Fruit fly (Drosophila melanogaster) whole organism, embryonic: ENCODE data around the gene MtnF.
A peak's percentile ranks its signal among the peaks of the same experiment; 100 is the strongest.

Source experiments
- Abd-B ChIP-seq: fragments of 200-800 bp; sonication (Bioruptor generic); optimal IDR thresholded peaks from 2 replicates; lab custom pipeline; 2018; ENCODE audit warnings: missing biosample characterization, mild to moderate bottlenecking, missing genetic modification characterization, moderate library complexity
- Asciz ChIP-seq: fragments of 200-800 bp; sonication (Bioruptor generic); optimal IDR thresholded peaks from 2 replicates; lab custom pipeline; 2017; ENCODE audit warnings: missing biosample characterization, mild to moderate bottlenecking, missing genetic modification characterization, missing genetic modification reagents
- Awh ChIP-seq: fragments of 200-800 bp; sonication (Bioruptor generic); IDR thresholded peaks from 2 replicates; pipeline ENCODE4, ENCODE4 v1.3.6; 2022; ENCODE audit warnings: missing biosample characterization, missing genetic modification characterization
- CG10267 ChIP-seq: fragments of 200-800 bp; sonication (Bioruptor generic); optimal IDR thresholded peaks from 2 replicates; lab custom pipeline; 2018; ENCODE audit warnings: missing biosample characterization, mild to moderate bottlenecking, missing genetic modification characterization, moderate library complexity
- CG10462 ChIP-seq: fragments of 200-800 bp; sonication (Bioruptor generic); optimal IDR thresholded peaks from 2 replicates; lab custom pipeline; 2016; ENCODE audit warnings: missing biosample characterization, missing genetic modification characterization
- CG11093 ChIP-seq: fragments of 200-800 bp; sonication (Bioruptor generic); IDR thresholded peaks from 3 replicates; pipeline ENCODE4 v1.3.6; 2022; ENCODE audit warnings: missing biosample characterization, missing genetic modification characterization
- CG13775 ChIP-seq: fragments of 200-800 bp; sonication (Bioruptor generic); optimal IDR thresholded peaks from 3 replicates; lab custom pipeline; 2017; ENCODE audit warnings: missing biosample characterization, mild to moderate bottlenecking, missing genetic modification characterization
- CG14860 ChIP-seq: fragments of 200-800 bp; sonication (Bioruptor generic); IDR thresholded peaks from 3 replicates; pipeline ENCODE4 v1.3.6; 2022; ENCODE audit warnings: missing biosample characterization, missing genetic modification characterization; ENCODE audit not compliant: partially characterized antibody
- CG15479 ChIP-seq: fragments of 200-800 bp; sonication (Bioruptor generic); optimal IDR thresholded peaks from 3 replicates; lab custom pipeline; 2019; ENCODE audit warnings: missing biosample characterization, mild to moderate bottlenecking, missing genetic modification characterization, moderate library complexity
- CG15514 ChIP-seq: fragments of 200-800 bp; sonication (Bioruptor generic); optimal IDR thresholded peaks from 3 replicates; lab custom pipeline; 2017; ENCODE audit warnings: missing biosample characterization, missing genetic modification characterization, mild to moderate bottlenecking, moderate library complexity, missing genetic modification reagents
- CG16779 ChIP-seq: fragments of 200-800 bp; sonication (Bioruptor generic); IDR thresholded peaks from 2 replicates; pipeline ENCODE4 v1.3.6; 2022; ENCODE audit warnings: missing biosample characterization, missing genetic modification characterization
- CG17186 ChIP-seq: fragments of 200-800 bp; sonication (Bioruptor generic); optimal IDR thresholded peaks from 3 replicates; lab custom pipeline; 2017; ENCODE audit warnings: missing biosample characterization, missing genetic modification reagents, missing genetic modification characterization
- CG1832 ChIP-seq: fragments of 200-800 bp; sonication (Bioruptor generic); optimal IDR thresholded peaks from 2 replicates; lab custom pipeline; 2017; ENCODE audit warnings: missing biosample characterization, mild to moderate bottlenecking, missing genetic modification characterization, inconsistent platforms
- CG18764 ChIP-seq: fragments of 200-800 bp; sonication (Bioruptor generic); optimal IDR thresholded peaks from 3 replicates; lab custom pipeline; 2016; ENCODE audit warnings: missing biosample characterization, missing genetic modification characterization
- CG2678 ChIP-seq: fragments of 200-800 bp; sonication (Bioruptor generic); optimal IDR thresholded peaks from 3 replicates; lab custom pipeline; 2019; ENCODE audit warnings: missing biosample characterization, mild to moderate bottlenecking, missing genetic modification characterization, moderate library complexity
- CG31365 ChIP-seq: fragments of 200-800 bp; sonication (Bioruptor generic); optimal IDR thresholded peaks from 2 replicates; lab custom pipeline; 2018; ENCODE audit warnings: missing biosample characterization, mild to moderate bottlenecking, missing genetic modification characterization
- CG34224 ChIP-seq: fragments of 200-800 bp; sonication (Bioruptor generic); IDR thresholded peaks from 3 replicates; pipeline ENCODE4 v1.3.6; 2022; ENCODE audit warnings: missing biosample characterization, missing genetic modification characterization; ENCODE audit not compliant: partially characterized antibody
- CG4360 ChIP-seq: fragments of 200-800 bp; sonication (Bioruptor generic); IDR thresholded peaks from 2 replicates; pipeline ENCODE4 v1.3.6; 2022; ENCODE audit warnings: missing biosample characterization, missing genetic modification characterization
- CG4730 ChIP-seq: fragments of 200-800 bp; sonication (Bioruptor generic); IDR thresholded peaks from 2 replicates; pipeline ENCODE4 v1.3.6; 2022; ENCODE audit warnings: missing biosample characterization, missing genetic modification characterization
- CG5953 ChIP-seq: fragments of 200-800 bp; sonication (Bioruptor generic); IDR thresholded peaks from 2 replicates; pipeline ENCODE4 v1.3.6; 2022; ENCODE audit warnings: missing biosample characterization, missing genetic modification characterization
- CG6813 ChIP-seq: fragments of 200-800 bp; sonication (Bioruptor generic); optimal IDR thresholded peaks from 2 replicates; lab custom pipeline; 2017; ENCODE audit warnings: missing biosample characterization, missing genetic modification characterization, mild to moderate bottlenecking, moderate library complexity, missing genetic modification reagents
- CG7745 ChIP-seq: fragments of 200-800 bp; sonication (Bioruptor generic); optimal IDR thresholded peaks from 2 replicates; lab custom pipeline; 2018; ENCODE audit warnings: missing biosample characterization, mild to moderate bottlenecking, missing genetic modification characterization, moderate library complexity
- CG7839 ChIP-seq: fragments of 200-800 bp; sonication (Bioruptor generic); optimal IDR thresholded peaks from 3 replicates; lab custom pipeline; 2018; ENCODE audit warnings: missing biosample characterization, mild to moderate bottlenecking, missing genetic modification characterization, moderate library complexity
- CG9215 ChIP-seq: fragments of 200-800 bp; sonication (Bioruptor generic); IDR thresholded peaks from 2 replicates; pipeline ENCODE4 v1.3.6; 2022; ENCODE audit warnings: missing biosample characterization, missing genetic modification characterization
- CTCF ChIP-seq: fragments of 200-800 bp; sonication (Bioruptor generic); optimal IDR thresholded peaks from 2 replicates; lab custom pipeline; 2017; ENCODE audit warnings: missing biosample characterization, mild to moderate bottlenecking, missing genetic modification characterization, moderate library complexity
- Camta ChIP-seq: fragments of 200-800 bp; sonication (Bioruptor generic); optimal IDR thresholded peaks from 2 replicates; lab custom pipeline; 2016; ENCODE audit warnings: missing biosample characterization, missing genetic modification characterization
- Chrac-16 ChIP-seq: fragments of 200-800 bp; sonication (Bioruptor generic); optimal IDR thresholded peaks from 3 replicates; lab custom pipeline; 2016; ENCODE audit warnings: missing biosample characterization, missing genetic modification characterization
- Dref ChIP-seq: fragments of 200-800 bp; sonication (Bioruptor generic); IDR thresholded peaks from 2 replicates; pipeline ENCODE4 v1.3.6; 2022; ENCODE audit warnings: missing biosample characterization, missing genetic modification characterization
- Ets65A ChIP-seq: fragments of 200-800 bp; sonication (Bioruptor generic); peaks from one replicate; lab custom pipeline; 2016; ENCODE audit warnings: missing biosample characterization, missing genetic modification characterization
- Fer2 ChIP-seq: fragments of 200-800 bp; sonication (Bioruptor generic); optimal IDR thresholded peaks from 2 replicates; lab custom pipeline; 2018; ENCODE audit warnings: missing biosample characterization, mild to moderate bottlenecking, missing genetic modification characterization, moderate library complexity
- Gsc ChIP-seq: fragments of 200-800 bp; sonication (Bioruptor generic); IDR thresholded peaks from 2 replicates; pipeline ENCODE4 v1.3.6; 2022; ENCODE audit warnings: missing biosample characterization, missing genetic modification characterization
- Ptx1 ChIP-seq: fragments of 200-800 bp; sonication (Bioruptor generic); IDR thresholded peaks from 2 replicates; pipeline ENCODE4 v1.3.6; 2022; ENCODE audit warnings: missing biosample characterization, missing genetic modification characterization
- bigmax ChIP-seq: fragments of 200-800 bp; sonication (Bioruptor generic); optimal IDR thresholded peaks from 2 replicates; lab custom pipeline; 2018; ENCODE audit warnings: missing biosample characterization, mild to moderate bottlenecking, missing genetic modification characterization
- btn ChIP-seq: fragments of 200-800 bp; sonication (Bioruptor generic); optimal IDR thresholded peaks from 2 replicates; lab custom pipeline; 2016; ENCODE audit warnings: missing biosample characterization, missing genetic modification characterization
- cas ChIP-seq: fragments of 200-800 bp; sonication (Bioruptor generic); IDR thresholded peaks from 2 replicates; pipeline ENCODE4 v1.3.6; 2022; ENCODE audit warnings: missing biosample characterization, missing genetic modification characterization
- cato ChIP-seq: fragments of 200-800 bp; sonication (Bioruptor generic); optimal IDR thresholded peaks from 2 replicates; lab custom pipeline; 2016; ENCODE audit warnings: missing biosample characterization, missing genetic modification characterization, borderline replicate concordance
- dati ChIP-seq: fragments of 200-800 bp; sonication (Bioruptor generic); IDR thresholded peaks from 2 replicates; pipeline ENCODE4 v1.3.6; 2022; ENCODE audit warnings: missing biosample characterization, missing genetic modification characterization
- dimm ChIP-seq: fragments of 200-800 bp; sonication (Bioruptor generic); IDR thresholded peaks from 2 replicates; pipeline ENCODE4 v1.3.6; 2022; ENCODE audit warnings: missing biosample characterization, missing genetic modification characterization
- eve ChIP-seq, 2 experiments: fragments of >200 bp; optimal IDR thresholded peaks; 2 replicates each; lab custom pipeline; 2017; ENCODE audit warnings: missing biosample characterization in 2 of 2, missing genetic modification characterization in 2 of 2
- eyg ChIP-seq: fragments of 200-800 bp; sonication (Bioruptor generic); optimal IDR thresholded peaks from 3 replicates; lab custom pipeline; 2016; ENCODE audit warnings: missing biosample characterization, missing genetic modification characterization
- gro ChIP-seq: fragments of 200-800 bp; sonication (Bioruptor generic); optimal IDR thresholded peaks from 2 replicates; lab custom pipeline; 2016; ENCODE audit warnings: missing biosample characterization, missing genetic modification characterization
- hbn ChIP-seq: fragments of 200-800 bp; sonication (Bioruptor generic); IDR thresholded peaks from 2 replicates; pipeline ENCODE4 v1.3.6; 2022; ENCODE audit warnings: missing biosample characterization, missing genetic modification characterization; ENCODE audit not compliant: partially characterized antibody
- jing ChIP-seq: fragments of 200-800 bp; sonication (Bioruptor generic); optimal IDR thresholded peaks from 2 replicates; lab custom pipeline; 2018; ENCODE audit warnings: missing biosample characterization, mild to moderate bottlenecking, missing genetic modification characterization
- kay ChIP-seq: fragments of 200-800 bp; sonication (Bioruptor generic); optimal IDR thresholded peaks from 2 replicates; lab custom pipeline; 2016; ENCODE audit warnings: missing biosample characterization, missing genetic modification characterization
- lmd ChIP-seq: fragments of 200-800 bp; sonication (Bioruptor generic); IDR thresholded peaks from 2 replicates; pipeline ENCODE4 v1.3.6; 2022; ENCODE audit warnings: missing biosample characterization, missing genetic modification characterization
- pb ChIP-seq: fragments of 200-800 bp; sonication (Bioruptor generic); optimal IDR thresholded peaks from 3 replicates; lab custom pipeline; 2016; ENCODE audit warnings: missing biosample characterization, missing genetic modification characterization
- row ChIP-seq: fragments of 200-800 bp; sonication (Bioruptor generic); IDR thresholded peaks from 3 replicates; pipeline ENCODE4 v1.3.6; 2022; ENCODE audit warnings: missing biosample characterization, missing genetic modification characterization
- sd ChIP-seq: fragments of 200-800 bp; sonication (Bioruptor generic); optimal IDR thresholded peaks from 3 replicates; lab custom pipeline; 2018; ENCODE audit warnings: missing biosample characterization, mild to moderate bottlenecking, missing genetic modification characterization, moderate library complexity
- so ChIP-seq: fragments of 200-800 bp; sonication (Bioruptor generic); IDR thresholded peaks from 3 replicates; pipeline ENCODE4 v1.3.6; 2022; ENCODE audit warnings: missing biosample characterization, missing genetic modification characterization
- stwl ChIP-seq: fragments of 200-800 bp; sonication (Bioruptor generic); optimal IDR thresholded peaks from 3 replicates; lab custom pipeline; 2018; ENCODE audit warnings: missing biosample characterization, mild to moderate bottlenecking, missing genetic modification characterization, moderate library complexity
- trem ChIP-seq: fragments of 200-800 bp; optimal IDR thresholded peaks from 3 replicates; lab custom pipeline; 2019; ENCODE audit warnings: missing biosample characterization, mild to moderate bottlenecking, missing genetic modification characterization, moderate library complexity
- zen ChIP-seq: fragments of 200-800 bp; sonication (Bioruptor generic); optimal IDR thresholded peaks from 3 replicates; lab custom pipeline; 2018; ENCODE audit warnings: missing biosample characterization, mild to moderate bottlenecking, missing genetic modification characterization, moderate library complexity
- zf30C ChIP-seq: fragments of 200-800 bp; sonication (Bioruptor generic); optimal IDR thresholded peaks from 3 replicates; lab custom pipeline; 2018; ENCODE audit warnings: missing biosample characterization, mild to moderate bottlenecking, missing genetic modification characterization

The MtnF gene

dm6 chr3R:24586453-24586886 is 48.5 kb downstream of the MtnF start (continued):
- TF ChIP-seq Asciz (GFP tag; lab: Kevin White, UChicago) (no peak), CG7745 (tag; lab: Kevin White, UChicago) (no peak), Abd-B (GFP tag; lab: Kevin White, UChicago) (no peak), CG31365 (no peak), Ets65A (GFP tag; lab: Kevin White, UChicago) (peak; percentile 22), CG9215 (no peak), Camta (GFP tag; lab: Kevin White, UChicago) (no peak), kay (GFP tag; lab: Kevin White, UChicago) (no peak), CG18764 (GFP tag; lab: Kevin White, UChicago) (no peak), sd (tag; lab: Kevin White, UChicago) (peak; percentile 100), gro (GFP tag; lab: Kevin White, UChicago) (peak; percentile 83), Fer2 (tag; lab: Kevin White, UChicago) (no peak), CG4360 (GFP tag; lab: Robert Waterston, UW) (no peak), btn (GFP tag; lab: Kevin White, UChicago) (no peak), Gsc (GFP tag; lab: Robert Waterston, UW) (no peak), Dref (GFP tag; lab: Robert Waterston, UW) (no peak), lmd (GFP tag; lab: Robert Waterston, UW) (no peak), CG5953 (no peak), CG15479 (GFP tag; lab: Kevin White, UChicago) (no peak), Awh (GFP tag; lab: Robert Waterston, UW) (no peak), zen (tag; lab: Kevin White, UChicago) (peak; percentile 0), dimm (GFP tag; lab: Robert Waterston, UW) (no peak), pb (no peak), dati (GFP tag; lab: Robert Waterston, UW) (no peak), eyg (GFP tag; lab: Kevin White, UChicago) (peak; percentile 37), CG2678 (tag; lab: Kevin White, UChicago) (peak; percentile 18), trem (peak; percentile 41), so (GFP tag; lab: Robert Waterston, UW) (no peak), CG14860 (GFP tag; lab: Robert Waterston, UW) (no peak), cas (no peak), zf30C (no peak), CG17186 (GFP tag; lab: Kevin White, UChicago) (peak; percentile 72), CG13775 (GFP tag; lab: Kevin White, UChicago) (no peak), stwl (tag; lab: Kevin White, UChicago) (peak; percentile 58), Chrac-16 (GFP tag; lab: Kevin White, UChicago) (no peak), cato (GFP tag; lab: Kevin White, UChicago) (no peak), CG1832 (GFP tag; lab: Kevin White, UChicago) (peak; percentile 98), CG11093 (GFP tag; lab: Robert Waterston, UW) (no peak), jing (GFP tag; lab: Kevin White, UChicago) (no peak), CG7839 (tag; lab: Kevin White, UChicago) (no peak), CG6813 (GFP tag; lab: Kevin White, UChicago) (peak; percentile 7), CG15514 (GFP tag; lab: Kevin White, UChicago) (peak; percentile 58), CG4730 (no peak), CTCF (GFP tag; lab: Kevin White, UChicago) (peak; percentile 76), CG10462 (GFP tag; lab: Kevin White, UChicago) (no peak), bigmax (GFP tag; lab: Kevin White, UChicago) (peak; percentile 87), Ptx1 (no peak), eve (GFP tag; optimal IDR thresholded peaks at IDR 0.05; lab: Kevin White, UChicago) (no peak), hbn (GFP tag; lab: Robert Waterston, UW) (no peak), CG34224 (GFP tag; lab: Robert Waterston, UW) (no peak), CG16779 (no peak), CG10267 (peak; percentile 38), row (GFP tag; lab: Robert Waterston, UW) (no peak)
